Fruit fly (Drosophila melanogaster) whole organism, embryonic: Measurements from ENCODE around the gene L2HGDH.

Source experiments
- Bgb ChIP-seq: fragments of 200-800 bp; sonication (Bioruptor generic); IDR thresholded peaks from 2 replicates; pipeline ENCODE4 v1.3.6; 2022; ENCODE audit warnings: missing biosample characterization, missing genetic modification characterization; ENCODE audit not compliant: partially characterized antibody
- CG10979 ChIP-seq: fragments of 200-800 bp; sonication (Bioruptor generic); optimal IDR thresholded peaks from 2 replicates; lab custom pipeline; 2018; ENCODE audit warnings: missing biosample characterization, mild to moderate bottlenecking, missing genetic modification characterization, moderate library complexity
- CG11085 ChIP-seq: fragments of 200-800 bp; sonication (Bioruptor generic); IDR thresholded peaks from 2 replicates; pipeline ENCODE4 v1.3.6; 2022; ENCODE audit warnings: missing biosample characterization, missing genetic modification characterization
- CG12219 ChIP-seq: fragments of 200-800 bp; sonication (Bioruptor generic); optimal IDR thresholded peaks from 3 replicates; lab custom pipeline; 2018; ENCODE audit warnings: missing biosample characterization, mild to moderate bottlenecking, missing genetic modification characterization
- CG12659 ChIP-seq: fragments of 200-800 bp; sonication (Bioruptor generic); optimal IDR thresholded peaks from 3 replicates; lab custom pipeline; 2017; ENCODE audit warnings: mild to moderate bottlenecking, missing biosample characterization, missing genetic modification reagents, missing genetic modification characterization
- CG12769 ChIP-seq: fragments of 200-800 bp; sonication (Bioruptor generic); optimal IDR thresholded peaks from 2 replicates; lab custom pipeline; 2019; ENCODE audit warnings: missing biosample characterization, mild to moderate bottlenecking, missing genetic modification characterization, moderate library complexity
- CG13296 ChIP-seq: fragments of 200-800 bp; sonication (Bioruptor generic); optimal IDR thresholded peaks from 3 replicates; lab custom pipeline; 2018; ENCODE audit warnings: missing biosample characterization, mild to moderate bottlenecking, missing genetic modification characterization
- CG14014 ChIP-seq: fragments of 200-800 bp; sonication (Bioruptor generic); IDR thresholded peaks from 2 replicates; pipeline ENCODE4 v1.3.6; 2022; ENCODE audit warnings: missing biosample characterization, missing genetic modification characterization
- CG14441 ChIP-seq: fragments of 200-800 bp; sonication (Bioruptor generic); IDR thresholded peaks from 2 replicates; pipeline ENCODE4 v1.3.6; 2022; ENCODE audit warnings: missing biosample characterization, missing genetic modification characterization
- CG15269 ChIP-seq: fragments of 200-800 bp; sonication (Bioruptor generic); optimal IDR thresholded peaks from 2 replicates; lab custom pipeline; 2018; ENCODE audit warnings: missing biosample characterization, mild to moderate bottlenecking, missing genetic modification characterization, moderate library complexity
- CG18764 ChIP-seq: fragments of 200-800 bp; sonication (Bioruptor generic); optimal IDR thresholded peaks from 3 replicates; lab custom pipeline; 2016; ENCODE audit warnings: missing biosample characterization, missing genetic modification characterization
- CG2712 ChIP-seq: fragments of 200-800 bp; optimal IDR thresholded peaks from 3 replicates; lab custom pipeline; 2019; ENCODE audit warnings: missing biosample characterization, mild to moderate bottlenecking, missing genetic modification characterization, moderate library complexity
- CG32767 ChIP-seq: fragments of 200-800 bp; sonication (Bioruptor generic); IDR thresholded peaks from 2 replicates; pipeline ENCODE4 v1.3.6; 2022; ENCODE audit warnings: missing biosample characterization, missing genetic modification characterization
- CG3838 ChIP-seq: fragments of 200-800 bp; sonication (Bioruptor generic); optimal IDR thresholded peaks from 3 replicates; lab custom pipeline; 2016; ENCODE audit warnings: missing biosample characterization, missing genetic modification characterization
- CG3847 ChIP-seq: fragments of 200-800 bp; sonication (Bioruptor generic); IDR thresholded peaks from 2 replicates; pipeline ENCODE4 v1.3.6; 2022; ENCODE audit warnings: missing biosample characterization, missing genetic modification characterization
- CG6272 ChIP-seq: fragments of 200-800 bp; sonication (Bioruptor generic); IDR thresholded peaks from 2 replicates; pipeline ENCODE4 v1.3.6; 2022; ENCODE audit warnings: missing biosample characterization, missing genetic modification characterization
- CG9932 ChIP-seq: fragments of 200-800 bp; sonication (Bioruptor generic); IDR thresholded peaks from 2 replicates; pipeline ENCODE4 v1.3.6; 2022; ENCODE audit warnings: missing biosample characterization, missing genetic modification characterization
- Dll ChIP-seq: fragments of 200-800 bp; sonication (Bioruptor generic); IDR thresholded peaks from 4 replicates; pipeline ENCODE4 v1.3.6; 2022; ENCODE audit warnings: missing biosample characterization, missing genetic modification characterization; ENCODE audit not compliant: partially characterized antibody
- E2f1 ChIP-seq: fragments of 200-800 bp; sonication (Bioruptor generic); IDR thresholded peaks from 2 replicates; pipeline ENCODE4 v1.3.6; 2022; ENCODE audit warnings: missing biosample characterization, missing genetic modification characterization
- Fer1 ChIP-seq: fragments of 200-800 bp; sonication (Bioruptor generic); optimal IDR thresholded peaks from 2 replicates; lab custom pipeline; 2017; ENCODE audit warnings: missing biosample characterization, mild to moderate bottlenecking, missing genetic modification characterization
- Hmr ChIP-seq: fragments of 200-800 bp; sonication (Bioruptor generic); optimal IDR thresholded peaks from 3 replicates; lab custom pipeline; 2017; ENCODE audit warnings: mild to moderate bottlenecking, missing biosample characterization, missing genetic modification reagents, missing genetic modification characterization
- Hr51 ChIP-seq, 2 experiments: fragments of 200-800 bp; sonication (Bioruptor generic); optimal IDR thresholded peaks; 2 replicates in 1 of 2; 3 replicates in 1 of 2; lab custom pipeline; 2016 to 2018; ENCODE audit warnings: missing biosample characterization in 2 of 2, missing genetic modification characterization in 2 of 2, mild to moderate bottlenecking in 1 of 2, moderate library complexity in 1 of 2
- Mrtf ChIP-seq: fragments of 200-800 bp; sonication (Bioruptor generic); IDR thresholded peaks from 3 replicates; pipeline ENCODE4 v1.3.6; 2022; ENCODE audit warnings: missing biosample characterization, missing genetic modification characterization
- Oaz ChIP-seq: fragments of 200-800 bp; sonication (Bioruptor generic); IDR thresholded peaks from 2 replicates; pipeline ENCODE4 v1.3.6; 2022; ENCODE audit warnings: missing biosample characterization, missing genetic modification characterization
- Ravus ChIP-seq: fragments of 200-800 bp; sonication (Bioruptor generic); IDR thresholded peaks from 2 replicates; pipeline ENCODE4 v1.3.6; 2022; ENCODE audit warnings: missing biosample characterization, missing genetic modification characterization
- Rfx ChIP-seq: fragments of 200-800 bp; sonication (Bioruptor generic); IDR thresholded peaks from 2 replicates; pipeline ENCODE4 v1.3.6; 2022; ENCODE audit warnings: missing biosample characterization, missing genetic modification characterization
- Sin3A ChIP-seq: fragments of >200 bp; optimal IDR thresholded peaks from 2 replicates; lab custom pipeline; 2018
- Sox102F ChIP-seq: fragments of 200-800 bp; sonication (Bioruptor generic); optimal IDR thresholded peaks from 2 replicates; lab custom pipeline; 2018; ENCODE audit warnings: missing biosample characterization, mild to moderate bottlenecking, missing genetic modification characterization, moderate library complexity
- Taf1 ChIP-seq: fragments of 200-800 bp; sonication (Bioruptor generic); IDR thresholded peaks from 2 replicates; pipeline ENCODE4 v1.3.6; 2022; ENCODE audit warnings: missing biosample characterization, missing genetic modification characterization
- Xrp1 ChIP-seq: fragments of 200-800 bp; sonication (Bioruptor generic); IDR thresholded peaks from 2 replicates; pipeline ENCODE4 v1.3.6; 2022; ENCODE audit warnings: missing biosample characterization, missing genetic modification characterization
- chinmo ChIP-seq: fragments of 200-800 bp; sonication (Bioruptor generic); IDR thresholded peaks from 4 replicates; pipeline ENCODE4 v1.3.6; 2022; ENCODE audit warnings: missing biosample characterization, missing genetic modification characterization; ENCODE audit not compliant: partially characterized antibody
- ci ChIP-seq: fragments of 200-800 bp; sonication (Bioruptor generic); IDR thresholded peaks from 3 replicates; pipeline ENCODE4 v1.3.6; 2022; ENCODE audit warnings: missing biosample characterization, missing genetic modification characterization
- croc ChIP-seq: fragments of 200-800 bp; sonication (Bioruptor generic); conservative IDR thresholded peaks from 3 replicates; pipeline ENCODE4 v1.3.6; 2022; ENCODE audit warnings: missing biosample characterization, missing genetic modification characterization
- dm ChIP-seq: fragments of 200-800 bp; sonication (Bioruptor generic); optimal IDR thresholded peaks from 3 replicates; lab custom pipeline; 2016; ENCODE audit warnings: missing biosample characterization, missing genetic modification characterization
- dmrt11E ChIP-seq: fragments of 200-800 bp; sonication (Bioruptor generic); optimal IDR thresholded peaks from 3 replicates; lab custom pipeline; 2018; ENCODE audit warnings: missing biosample characterization, mild to moderate bottlenecking, missing genetic modification characterization, moderate library complexity
- dmrt99B ChIP-seq: fragments of 200-800 bp; sonication (Bioruptor generic); optimal IDR thresholded peaks from 2 replicates; lab custom pipeline; 2018; ENCODE audit warnings: missing biosample characterization, mild to moderate bottlenecking, missing genetic modification characterization, moderate library complexity
- dysf ChIP-seq: fragments of 200-800 bp; sonication (Bioruptor generic); IDR thresholded peaks from 3 replicates; pipeline ENCODE4 v1.3.6; 2022; ENCODE audit warnings: missing biosample characterization, missing genetic modification characterization
- ewg ChIP-seq: fragments of 200-800 bp; sonication (Bioruptor generic); optimal IDR thresholded peaks from 3 replicates; lab custom pipeline; 2017; ENCODE audit warnings: mild to moderate bottlenecking, missing biosample characterization, missing genetic modification reagents, missing genetic modification characterization
- fd3F ChIP-seq: fragments of 200-800 bp; sonication (Bioruptor generic); optimal IDR thresholded peaks from 2 replicates; lab custom pipeline; 2018; ENCODE audit warnings: missing biosample characterization, mild to moderate bottlenecking, missing genetic modification characterization, moderate library complexity
- fd96Cb ChIP-seq: fragments of 200-800 bp; sonication (Bioruptor generic); optimal IDR thresholded peaks from 2 replicates; lab custom pipeline; 2018; ENCODE audit warnings: missing biosample characterization, mild to moderate bottlenecking, missing genetic modification characterization, moderate library complexity
- grau ChIP-seq: fragments of 200-800 bp; optimal IDR thresholded peaks from 3 replicates; lab custom pipeline; 2019; ENCODE audit warnings: missing biosample characterization, mild to moderate bottlenecking, missing genetic modification characterization, moderate library complexity
- ken ChIP-seq: fragments of 200-800 bp; sonication (Bioruptor generic); IDR thresholded peaks from 3 replicates; pipeline ENCODE4 v1.3.6; 2022; ENCODE audit warnings: missing biosample characterization, missing genetic modification characterization
- klu ChIP-seq: fragments of 200-800 bp; sonication (Bioruptor generic); IDR thresholded peaks from 2 replicates; pipeline ENCODE4 v1.3.6; 2022; ENCODE audit warnings: missing biosample characterization, missing genetic modification characterization
- mirr ChIP-seq: fragments of 200-800 bp; sonication (Bioruptor generic); optimal IDR thresholded peaks from 3 replicates; lab custom pipeline; 2018; ENCODE audit warnings: missing biosample characterization, mild to moderate bottlenecking, missing genetic modification characterization
- nmo ChIP-seq: fragments of 200-800 bp; sonication (Bioruptor generic); optimal IDR thresholded peaks from 2 replicates; lab custom pipeline; 2018; ENCODE audit warnings: missing biosample characterization, mild to moderate bottlenecking, missing genetic modification characterization, moderate library complexity
- sob ChIP-seq: fragments of 200-800 bp; sonication (Bioruptor generic); IDR thresholded peaks from 2 replicates; pipeline ENCODE4 v1.3.6; 2022; ENCODE audit warnings: missing biosample characterization, missing genetic modification characterization
- stc ChIP-seq: fragments of 200-800 bp; sonication (Bioruptor generic); IDR thresholded peaks from 2 replicates; pipeline ENCODE4 v1.3.6; 2022; ENCODE audit warnings: missing biosample characterization, missing genetic modification characterization
- vvl ChIP-seq: fragments of 200-800 bp; sonication (Bioruptor generic); IDR thresholded peaks from 2 replicates; pipeline ENCODE4 v1.3.6; 2022; ENCODE audit warnings: missing biosample characterization, missing genetic modification characterization

L2HGDH gene

dm6 chr2L:18965367-18966213 is 8.7 kb downstream of the L2HGDH start (continued):
- TF ChIP-seq sob (GFP tag; lab: Robert Waterston, UW), result peak; percentile 53
- peak; percentile 14 for TF ChIP-seq CG12219 (GFP tag; lab: Kevin White, UChicago)
- no peak for TF ChIP-seq Sin3A
- TF ChIP-seq Oaz (GFP tag; lab: Robert Waterston, UW), result no peak
- peak; percentile 34 for TF ChIP-seq CG13296
- no peak for TF ChIP-seq Mrtf (GFP tag; lab: Robert Waterston, UW)
- peak; percentile 51 for TF ChIP-seq CG12769
- TF ChIP-seq Ravus, result peak; percentile 23; the same call in 1 of the 2 replicates
- 0 out of 2 replicates have a peak, but pooled peaks have one; percentile 32 for TF ChIP-seq CG32767 (GFP tag; lab: Robert Waterston, UW)
- peak; percentile 54 for TF ChIP-seq CG15269 (tag; lab: Kevin White, UChicago)
- peak; percentile 21 for TF ChIP-seq CG10979 (tag; lab: Kevin White, UChicago)
- TF ChIP-seq stc (GFP tag; lab: Robert Waterston, UW), result no peak
- no peak for TF ChIP-seq ken (GFP tag; lab: Robert Waterston, UW)
- peak; percentile 53 for TF ChIP-seq grau (tag; lab: Kevin White, UChicago)
- peak; percentile 25 for TF ChIP-seq CG14014 (GFP tag; lab: Robert Waterston, UW)
- peak; percentile 43 for TF ChIP-seq fd3F
- TF ChIP-seq CG14441 (GFP tag; lab: Robert Waterston, UW), result 0 out of 2 replicates have a peak, but pooled peaks have one; percentile 22
- TF ChIP-seq mirr (GFP tag; lab: Kevin White, UChicago), result peak; percentile 84
- peak; percentile 59 for TF ChIP-seq Rfx (GFP tag; lab: Robert Waterston, UW)
- TF ChIP-seq croc (GFP tag; lab: Robert Waterston, UW), result no peak
- TF ChIP-seq klu (GFP tag; lab: Robert Waterston, UW), result 0 out of 2 replicates have a peak, but pooled peaks have one; percentile 6
- TF ChIP-seq CG3838, result no peak
- TF ChIP-seq ci (GFP tag; lab: Robert Waterston, UW), result 0 out of 3 replicates have a peak, but pooled peaks have one; percentile 36
- peak; percentile 54 for TF ChIP-seq Fer1 (GFP tag; lab: Kevin White, UChicago)
- TF ChIP-seq fd96Cb (tag; lab: Kevin White, UChicago), result peak; percentile 34
- TF ChIP-seq nmo, result peak; percentile 26
- TF ChIP-seq dmrt11E (tag; lab: Kevin White, UChicago), result peak; percentile 16
- TF ChIP-seq Xrp1, result peak; percentile 36; the same call in 1 of the 2 replicates
- 0 out of 2 replicates have a peak, but pooled peaks have one; percentile 44 for TF ChIP-seq vvl (GFP tag; lab: Robert Waterston, UW)
- peak; percentile 7 for TF ChIP-seq ewg (GFP tag; lab: Kevin White, UChicago)
- peak; percentile 8; the same call in 1 of the 2 replicates for TF ChIP-seq E2f1 (GFP tag; lab: Robert Waterston, UW)
- no peak for TF ChIP-seq Dll
- peak; percentile 42 for TF ChIP-seq CG2712
- no peak for TF ChIP-seq Bgb (GFP tag; lab: Robert Waterston, UW)
- TF ChIP-seq CG3847 (GFP tag; lab: Robert Waterston, UW), result peak; percentile 41
- TF ChIP-seq CG9932, result peak; percentile 19; the same call in 1 of the 2 replicates
- TF ChIP-seq CG6272 (GFP tag; lab: Robert Waterston, UW), result 0 out of 2 replicates have a peak, but pooled peaks have one; percentile 11
- TF ChIP-seq CG12659 (GFP tag; lab: Kevin White, UChicago), result no peak
- TF ChIP-seq chinmo (GFP tag; lab: Robert Waterston, UW), result peak; percentile 74; the same call in 1 of the 4 replicates
- TF ChIP-seq Taf1 (GFP tag; lab: Robert Waterston, UW), result peak; percentile 56
- TF ChIP-seq dm (GFP tag; lab: Kevin White, UChicago), result no peak
- peak in 1 of 2 experiments; percentile 44 for TF ChIP-seq Hr51 (GFP tag; optimal IDR thresholded peaks at IDR 0.05; lab: Kevin White, UChicago)
- peak; percentile 71 for TF ChIP-seq dysf
- no peak for TF ChIP-seq CG18764
- peak; percentile 15 for TF ChIP-seq Sox102F (GFP tag; lab: Kevin White, UChicago)
- TF ChIP-seq dmrt99B (tag; lab: Kevin White, UChicago), result peak; percentile 32
- peak; percentile 47 for TF ChIP-seq Hmr (GFP tag; lab: Kevin White, UChicago)
- TF ChIP-seq CG11085, result no peak
